Fruit fly (Drosophila melanogaster) whole organism, larva: ENCODE results near the gene kin17.

ENCODE experiments used
- noc ChIP-seq: fragments of 200-800 bp; sonication (Bioruptor generic); optimal IDR thresholded peaks from 3 replicates; lab custom pipeline; 2019; ENCODE audit warnings: missing biosample characterization, mild to moderate bottlenecking, missing genetic modification characterization, moderate library complexity

Gene kin17

dm6 chr3L:20387038-20387842 is 30.6 kb downstream of the kin17 start:
- TF ChIP-seq noc (tag; lab: Kevin White, UChicago), result peak; percentile 53

- TF ChIP-seq noc (tag; lab: Kevin White, UChicago), result no peak
These were observed 31.2 kb downstream of the kin17 start for dm6 chr3L:20387843-20388163.

- TF ChIP-seq noc (tag; lab: Kevin White, UChicago), result peak; percentile 58
These were observed 32.4 kb downstream of the kin17 start for dm6 chr3L:20388983-20389382.

dm6 chr3L:20393357-20393756 is 36.8 kb downstream of the kin17 start, which contains the start of gene CG33969:
Gene CG33969 (minus strand): TSS chr3L:20393553.
- no peak for TF ChIP-seq noc (tag; lab: Kevin White, UChicago)

dm6 chr3L:20395257-20395909 is 38.8 kb downstream of the kin17 start:
- peak; percentile 93 for TF ChIP-seq noc (tag; lab: Kevin White, UChicago)

- TF ChIP-seq noc (tag; lab: Kevin White, UChicago), result no peak
These were observed 39.4 kb downstream of the kin17 start for dm6 chr3L:20396047-20396446.

dm6 chr3L:20397770-20398169 is 41.2 kb downstream of the kin17 start:
- no peak for TF ChIP-seq noc (tag; lab: Kevin White, UChicago)

dm6 chr3L:20398243-20399222 is 41.9 kb downstream of the kin17 start:
- TF ChIP-seq noc (tag; lab: Kevin White, UChicago), result peak; percentile 75

dm6 chr3L:20399550-20400109 is 43.0 kb downstream of the kin17 start:
- TF ChIP-seq noc (tag; lab: Kevin White, UChicago), result peak; percentile 83

dm6 chr3L:20400515-20400914 is 43.9 kb downstream of the kin17 start:
- TF ChIP-seq noc (tag; lab: Kevin White, UChicago), result no peak

dm6 chr3L:20401026-20401912 is 44.7 kb downstream of the kin17 start, which contains the start of gene trbl:
Gene trbl (minus strand): TSS chr3L:20401609.
- TF ChIP-seq noc (tag; lab: Kevin White, UChicago), result no peak

dm6 chr3L:20402665-20403492 is 46.3 kb downstream of the kin17 start:
- TF ChIP-seq noc (tag; lab: Kevin White, UChicago), result no peak
